Fruit fly (Drosophila melanogaster): ENCODE data around the gene CG6770.

CG6770 gene

dm6 chr2L:12002922-12003791 lies 42.8 kb downstream of the CG6770 start (continued):
- TF ChIP-seq CG13775 (GFP tag; optimal IDR thresholded peaks at IDR 0.05) (peak; percentile 21), CG33557 (GFP tag; optimal IDR thresholded peaks at IDR 0.05) (peak; percentile 0), CG17359 (tag; optimal IDR thresholded peaks at IDR 0.05) (peak; percentile 19), Optix (GFP tag; IDR thresholded peaks at IDR 0.05) (no peak), CG1602 (GFP tag; optimal IDR thresholded peaks at IDR 0.05) (peak; percentile 22), pho (GFP tag; optimal IDR thresholded peaks at IDR 0.05) (peak; percentile 41), nmo (GFP tag; optimal IDR thresholded peaks at IDR 0.05) (peak; percentile 36), CG1647 (GFP tag; optimal IDR thresholded peaks at IDR 0.05) (peak; percentile 21), Awh (GFP tag; IDR thresholded peaks at IDR 0.05) (no peak), CG4820 (GFP tag; optimal IDR thresholded peaks at IDR 0.05) (peak; percentile 13), pum (GFP tag; optimal IDR thresholded peaks at IDR 0.05) (no peak), CoRest (tag; optimal IDR thresholded peaks at IDR 0.05) (peak; percentile 37), ATbp (GFP tag; optimal IDR thresholded peaks at IDR 0.05) (peak; percentile 29), bsh (GFP tag; optimal IDR thresholded peaks at IDR 0.05) (peak in 1 of 2 experiments; percentile 44), CG15269 (tag; optimal IDR thresholded peaks at IDR 0.05) (peak; percentile 66), danr (GFP tag; IDR thresholded peaks at IDR 0.05) (no peak), CG34224 (GFP tag; IDR thresholded peaks at IDR 0.05; ENCODE audit: partially characterized antibody) (no peak), CG18599 (GFP tag; optimal IDR thresholded peaks at IDR 0.05) (peak; percentile 58), ttk (GFP tag; IDR thresholded peaks at IDR 0.05) (no peak)

- TF ChIP-seq Xrp1 (GFP tag; IDR thresholded peaks at IDR 0.05): no peak
- TF ChIP-seq CG17829 (tag; optimal IDR thresholded peaks at IDR 0.05): peak; percentile 1
- TF ChIP-seq D19A (tag; optimal IDR thresholded peaks at IDR 0.05): peak; percentile 99
- TF ChIP-seq CG11504 (tag; optimal IDR thresholded peaks at IDR 0.05): no peak
- no peak for TF ChIP-seq NfI (GFP tag; optimal IDR thresholded peaks at IDR 0.05)
- TF ChIP-seq gfzf (GFP tag; optimal IDR thresholded peaks at IDR 0.05): peak; percentile 51
- no peak for TF ChIP-seq CG7357 (GFP tag; IDR thresholded peaks at IDR 0.05)
- no peak for TF ChIP-seq slou (GFP tag; optimal IDR thresholded peaks at IDR 0.05)
- TF ChIP-seq CG1603 (tag; optimal IDR thresholded peaks at IDR 0.05): no peak
- no peak for TF ChIP-seq CG11695 (GFP tag; IDR thresholded peaks at IDR 0.05)
- TF ChIP-seq CG10654 (GFP tag; optimal IDR thresholded peaks at IDR 0.05): no peak
- no peak for TF ChIP-seq CG12659 (GFP tag; optimal IDR thresholded peaks at IDR 0.05)
- no peak for TF ChIP-seq CG6254 (GFP tag; optimal IDR thresholded peaks at IDR 0.05)
- TF ChIP-seq CG30431 (GFP tag; optimal IDR thresholded peaks at IDR 0.05): no peak
- peak in 1 of 2 experiments; percentile 42 for TF ChIP-seq crp (GFP tag; optimal IDR thresholded peaks at IDR 0.05)
- no peak for TF ChIP-seq gcm2 (GFP tag; optimal IDR thresholded peaks at IDR 0.05)
- peak; percentile 12 for TF ChIP-seq CG2712 (tag; optimal IDR thresholded peaks at IDR 0.05)
- no peak for TF ChIP-seq Vsx1 (GFP tag; optimal IDR thresholded peaks at IDR 0.05)
- no peak for TF ChIP-seq CG15073 (GFP tag; optimal IDR thresholded peaks at IDR 0.05)
- TF ChIP-seq fu2 (GFP tag; optimal IDR thresholded peaks at IDR 0.05): no peak
- TF ChIP-seq tx (GFP tag; optimal IDR thresholded peaks at IDR 0.05): no peak
- no peak for TF ChIP-seq CG2889 (GFP tag; IDR thresholded peaks at IDR 0.05)
- TF ChIP-seq CG9797 (GFP tag; optimal IDR thresholded peaks at IDR 0.05): peak; percentile 62
- no peak for TF ChIP-seq toy (GFP tag; IDR thresholded peaks at IDR 0.05)
- peak; percentile 4 for TF ChIP-seq CG17385 (GFP tag; optimal IDR thresholded peaks at IDR 0.05)
- no peak for TF ChIP-seq ash1 (GFP tag; optimal IDR thresholded peaks at IDR 0.05)
- TF ChIP-seq Dad (GFP tag; optimal IDR thresholded peaks at IDR 0.05): no peak
- TF ChIP-seq CG18619 (GFP tag; optimal IDR thresholded peaks at IDR 0.05): no peak
- no peak for TF ChIP-seq CG43689 (GFP tag; IDR thresholded peaks at IDR 0.05)
- TF ChIP-seq br (optimal IDR thresholded peaks at IDR 0.05): no peak
- no peak for TF ChIP-seq bigmax (GFP tag; optimal IDR thresholded peaks at IDR 0.05)
These were observed 43.9 kb downstream of the CG6770 start, which contains the start of gene Hacd1 for dm6 chr2L:12002051-12002450. Gene Hacd1 (minus strand): TSS chr2L:12002266.
